Worm (Caenorhabditis elegans): Measurements from ENCODE around the gene C13F10.8.

ce11 chrV:7230847-7231246 lies 10.0 kb upstream of the C13F10.8 start, which contains the start of the genes gei-6 and krr-1:
- TF ChIP-seq cog-1 (tag; optimal IDR thresholded peaks at IDR 0.05) (no peak), ref-1 (GFP tag; conservative IDR thresholded peaks at IDR 0.05) (peak; percentile 60; the same call in 1 of the 2 replicates)

All from whole organism, midembryonic.